Worm (Caenorhabditis elegans): ENCODE measurements around the gene T21B4.3.

T21B4.3 gene

ce11 chrII:12506511-12506910 is 9.6 kb upstream of the T21B4.3 start:
- no peak for TF ChIP-seq mab-5 (tag; optimal IDR thresholded peaks at IDR 0.05)
- TF ChIP-seq tbx-8 (GFP tag; optimal IDR thresholded peaks at IDR 0.05): no peak

ce11 chrII:12502784-12503183 is 5.9 kb upstream of the T21B4.3 start, which contains the start of gene ador-1:
ador-1 (minus strand) TSS chrII:12502884.
- TF ChIP-seq flh-1 (GFP tag; optimal IDR thresholded peaks at IDR 0.05) (no peak), drap-1 (GFP tag; optimal IDR thresholded peaks at IDR 0.05) (no peak), unc-120 (tag; optimal IDR thresholded peaks at IDR 0.05; ENCODE audit: poor library complexity, severe bottlenecking) (no peak), mls-2 (tag; optimal IDR thresholded peaks at IDR 0.05) (no peak), snpc-4 (tag; optimal IDR thresholded peaks at IDR 0.05) (no peak), nhr-2 (tag; optimal IDR thresholded peaks at IDR 0.05) (no peak), blmp-1 (tag; optimal IDR thresholded peaks at IDR 0.05) (no peak), zip-8 (tag; optimal IDR thresholded peaks at IDR 0.05) (no peak), M03D4.4 (tag; optimal IDR thresholded peaks at IDR 0.05) (no peak), nhr-12 (tag; optimal IDR thresholded peaks at IDR 0.05) (no peak), sptf-1 (tag; optimal IDR thresholded peaks at IDR 0.05) (no peak), ces-1 (GFP tag; optimal IDR thresholded peaks at IDR 0.05) (no peak), ceh-39 (tag; optimal IDR thresholded peaks at IDR 0.05) (no peak), nhr-28 (tag; optimal IDR thresholded peaks at IDR 0.05) (no peak)

- no peak for TF ChIP-seq ztf-11 (tag; optimal IDR thresholded peaks at IDR 0.05)
- TF ChIP-seq elt-1 (tag; optimal IDR thresholded peaks at IDR 0.05; ENCODE audit: borderline replicate concordance, insufficient read depth): no peak
- no peak for TF ChIP-seq ceh-43 (GFP tag; optimal IDR thresholded peaks at IDR 0.05)
- no peak for TF ChIP-seq ceh-39 (tag; optimal IDR thresholded peaks at IDR 0.05)
- peak; percentile 91 for TF ChIP-seq ces-1 (GFP tag; optimal IDR thresholded peaks at IDR 0.05)
- TF ChIP-seq nhr-28 (tag; optimal IDR thresholded peaks at IDR 0.05): no peak
These were observed 3.1 kb upstream of the T21B4.3 start for ce11 chrII:12499969-12500368.

- TF ChIP-seq elt-1 (tag; optimal IDR thresholded peaks at IDR 0.05; ENCODE audit: borderline replicate concordance, insufficient read depth) (peak; percentile 10), cnd-1 (tag; optimal IDR thresholded peaks at IDR 0.05) (peak; percentile 89), nhr-28 (tag; optimal IDR thresholded peaks at IDR 0.05) (peak; percentile 72), ztf-11 (tag; optimal IDR thresholded peaks at IDR 0.05) (peak; percentile 40), ham-2 (GFP tag; optimal IDR thresholded peaks at IDR 0.05) (peak; percentile 94), unc-120 (tag; optimal IDR thresholded peaks at IDR 0.05; ENCODE audit: poor library complexity, severe bottlenecking) (peak; percentile 94), hlh-1 (tag; optimal IDR thresholded peaks at IDR 0.05) (no peak), unc-62 (GFP tag; optimal IDR thresholded peaks at IDR 0.05) (peak; percentile 23), snpc-4 (tag; optimal IDR thresholded peaks at IDR 0.05) (no peak), M03D4.4 (tag; optimal IDR thresholded peaks at IDR 0.05) (peak; percentile 95), lsy-2 (tag; optimal IDR thresholded peaks at IDR 0.05) (peak; percentile 48), tbx-8 (GFP tag; optimal IDR thresholded peaks at IDR 0.05) (peak; percentile 91), mep-1 (tag; optimal IDR thresholded peaks at IDR 0.05) (peak; percentile 58), sem-2 (GFP tag; optimal IDR thresholded peaks at IDR 0.05) (peak; percentile 86), zip-8 (tag; optimal IDR thresholded peaks at IDR 0.05) (no peak), pha-4 (tag; optimal IDR thresholded peaks at IDR 0.05) (peak; percentile 18), unc-39 (tag; optimal IDR thresholded peaks at IDR 0.05) (peak; percentile 50), ceh-83 (GFP tag; optimal IDR thresholded peaks at IDR 0.05) (peak; percentile 96), flh-1 (GFP tag; optimal IDR thresholded peaks at IDR 0.05) (peak; percentile 92), nhr-2 (tag; optimal IDR thresholded peaks at IDR 0.05) (no peak), nhr-76 (tag; optimal IDR thresholded peaks at IDR 0.05) (no peak), sptf-1 (tag; optimal IDR thresholded peaks at IDR 0.05) (peak; percentile 97), lin-13 (tag; optimal IDR thresholded peaks at IDR 0.05) (peak; percentile 15), ceh-43 (GFP tag; optimal IDR thresholded peaks at IDR 0.05) (peak; percentile 94), mab-5 (tag; optimal IDR thresholded peaks at IDR 0.05) (peak; percentile 49), ces-1 (GFP tag; optimal IDR thresholded peaks at IDR 0.05) (peak; percentile 47), nhr-237 (tag; optimal IDR thresholded peaks at IDR 0.05) (peak; percentile 45), nhr-12 (tag; optimal IDR thresholded peaks at IDR 0.05) (peak; percentile 38), blmp-1 (tag; optimal IDR thresholded peaks at IDR 0.05) (no peak), mls-2 (tag; optimal IDR thresholded peaks at IDR 0.05) (peak; percentile 98), drap-1 (GFP tag; optimal IDR thresholded peaks at IDR 0.05) (peak; percentile 94), lin-32 (GFP tag; optimal IDR thresholded peaks at IDR 0.05) (peak; percentile 91), ceh-39 (tag; optimal IDR thresholded peaks at IDR 0.05) (peak; percentile 1), elt-3 (tag; optimal IDR thresholded peaks at IDR 0.05) (peak; percentile 4), bed-3 (GFP tag; optimal IDR thresholded peaks at IDR 0.05) (peak; percentile 94)
These were observed 2.2 kb downstream of the T21B4.3 start, which contains the start of gene col-85 for ce11 chrII:12494556-12495131. col-85 (minus strand) TSS chrII:12495095.
